Worm (Caenorhabditis elegans): ENCODE results near the gene lys-5.

lys-5 gene

ce11 chrIV:11574331-11574730 is 51.1 kb downstream of the lys-5 start:
- TF ChIP-seq lin-14 (GFP tag; optimal IDR thresholded peaks at IDR 0.05) (peak; percentile 25), nhr-85 (tag) (no peak)

All from whole organism, L1 larva.